Fruit fly (Drosophila melanogaster): ENCODE measurements around the gene CG42446.

The CG42446 gene

DNA sequence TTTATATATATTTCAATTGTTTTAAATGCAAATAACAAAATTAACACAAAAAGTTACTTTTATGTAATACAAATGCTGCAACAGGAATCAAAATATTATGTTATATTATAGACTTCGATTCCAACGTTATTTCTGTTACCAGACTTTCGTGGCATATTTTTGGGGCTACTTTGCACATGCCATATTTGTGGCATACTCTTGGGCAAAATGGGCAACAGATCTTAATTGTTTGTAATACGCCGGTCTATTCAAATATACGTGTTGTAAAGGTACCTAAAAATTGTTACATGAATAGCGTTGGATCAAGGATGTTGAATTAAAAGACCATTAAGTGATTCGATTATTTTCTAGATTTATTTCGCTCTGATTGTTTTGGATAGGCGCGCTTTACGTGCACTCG lies 14.2 kb upstream of the CG42446 start (continued):
- TF ChIP-seq CG2875 (GFP tag; optimal IDR thresholded peaks at IDR 0.05) (no peak), CG10543 (GFP tag; optimal IDR thresholded peaks at IDR 0.05) (no peak), Ssrp (tag; optimal IDR thresholded peaks at IDR 0.05) (no peak), sens (GFP tag) (peak; percentile 71), al (GFP tag; IDR thresholded peaks at IDR 0.05) (no peak), bigmax (GFP tag; optimal IDR thresholded peaks at IDR 0.05) (no peak), sd (tag; optimal IDR thresholded peaks at IDR 0.05) (no peak), Aef1 (GFP tag; IDR thresholded peaks at IDR 0.05) (no peak), grau (tag; optimal IDR thresholded peaks at IDR 0.05) (no peak), fd64A (GFP tag; optimal IDR thresholded peaks at IDR 0.05) (no peak), kay (GFP tag; optimal IDR thresholded peaks at IDR 0.05) (no peak), exex (tag; optimal IDR thresholded peaks at IDR 0.05) (no peak), CG12769 (tag; optimal IDR thresholded peaks at IDR 0.05) (no peak), stc (GFP tag; IDR thresholded peaks at IDR 0.05) (no peak), CG2199 (GFP tag; IDR thresholded peaks at IDR 0.05) (peak; percentile 47; the same call in 1 of the 3 replicates), NfI (GFP tag; optimal IDR thresholded peaks at IDR 0.05) (no peak)

DNA sequence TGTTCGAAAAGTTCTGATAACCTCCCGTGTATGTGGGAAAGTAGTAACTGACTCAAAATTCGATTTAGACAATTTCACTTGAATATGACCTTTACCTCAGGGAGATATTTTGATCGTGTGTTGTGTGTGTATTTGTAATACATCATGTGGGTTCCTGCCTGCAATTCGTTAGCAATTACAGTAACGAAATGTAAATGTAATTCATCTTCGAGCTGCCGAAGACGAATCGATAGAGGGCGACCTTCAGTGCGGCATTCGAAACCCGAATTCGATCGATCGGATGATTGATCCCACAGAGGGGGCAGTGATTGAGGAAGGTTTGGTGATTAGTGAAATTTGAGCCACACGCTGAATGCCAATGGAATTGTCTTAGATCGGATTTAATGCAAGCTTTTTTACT lies 10.5 kb upstream of the CG42446 start, which contains the start of gene CG10317:
Gene CG10317 (minus strand): TSS at position 101 of the 400 bp plus-strand sequence.
- TF ChIP-seq inv (GFP tag; IDR thresholded peaks at IDR 0.05; ENCODE audit: partially characterized antibody) (no peak), crol (GFP tag; IDR thresholded peaks at IDR 0.05) (no peak), CG16815 (GFP tag; optimal IDR thresholded peaks at IDR 0.05) (no peak), cas (GFP tag; IDR thresholded peaks at IDR 0.05) (no peak), CG2712 (tag; optimal IDR thresholded peaks at IDR 0.05) (no peak), onecut (GFP tag; IDR thresholded peaks at IDR 0.05) (no peak), CG2120 (GFP tag; optimal IDR thresholded peaks at IDR 0.05) (no peak), CG9727 (GFP tag; optimal IDR thresholded peaks at IDR 0.05) (no peak), sima (GFP tag; optimal IDR thresholded peaks at IDR 0.05) (no peak), CG4854 (GFP tag; optimal IDR thresholded peaks at IDR 0.05) (no peak), CG14441 (GFP tag; IDR thresholded peaks at IDR 0.05) (no peak), ind (GFP tag; optimal IDR thresholded peaks at IDR 0.05) (no peak), pb (GFP tag; optimal IDR thresholded peaks at IDR 0.05) (no peak), maf-S (GFP tag; optimal IDR thresholded peaks at IDR 0.05) (no peak), CG10959 (GFP tag; IDR thresholded peaks at IDR 0.05) (no peak), CG6683 (GFP tag; optimal IDR thresholded peaks at IDR 0.05) (no peak), Jarid2 (GFP tag; optimal IDR thresholded peaks at IDR 0.05) (no peak), zen (tag; optimal IDR thresholded peaks at IDR 0.05) (no peak)

DNA sequence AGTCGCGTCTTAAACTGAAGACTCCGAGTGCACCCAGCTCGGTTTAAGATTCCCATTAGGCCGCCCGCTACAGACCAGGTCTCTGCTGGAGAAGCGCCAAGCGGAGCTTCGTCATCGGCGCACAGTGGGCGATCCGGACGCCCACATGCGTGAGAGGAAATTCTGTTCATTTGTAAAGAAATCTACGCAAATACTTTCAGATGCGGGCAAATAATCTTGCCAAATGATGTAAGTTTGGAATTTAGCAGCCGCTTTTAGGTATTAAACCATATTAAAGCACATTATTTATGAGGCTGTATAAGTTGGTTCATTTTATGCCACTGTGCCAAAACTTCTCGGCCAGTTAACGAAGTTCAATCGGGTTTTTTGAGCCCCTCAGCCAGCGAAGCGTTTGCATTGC lies 8.4 kb upstream of the CG42446 start, which contains the start of gene js:
Gene js (minus strand): TSS at position 19 of the 400 bp plus-strand sequence.
- TF ChIP-seq CG15269 (tag; optimal IDR thresholded peaks at IDR 0.05), result peak; percentile 58
- peak; percentile 83 for TF ChIP-seq Deaf1 (tag; optimal IDR thresholded peaks at IDR 0.05)
- TF ChIP-seq Dp (GFP tag; optimal IDR thresholded peaks at IDR 0.05), result no peak
- TF ChIP-seq CG17385 (GFP tag; optimal IDR thresholded peaks at IDR 0.05), result peak; percentile 5
- no peak for TF ChIP-seq CG2678 (tag; optimal IDR thresholded peaks at IDR 0.05)
- no peak for TF ChIP-seq gfzf (GFP tag; optimal IDR thresholded peaks at IDR 0.05)
- TF ChIP-seq E2f2 (GFP tag; IDR thresholded peaks at IDR 0.05), result peak; percentile 21; the same call in 1 of the 2 replicates
- TF ChIP-seq tup (GFP tag; optimal IDR thresholded peaks at IDR 0.05), result no peak
- TF ChIP-seq fru (optimal IDR thresholded peaks at IDR 0.05), result no peak
- no peak for TF ChIP-seq sc (optimal IDR thresholded peaks at IDR 0.05)
- TF ChIP-seq sc (GFP tag; optimal IDR thresholded peaks at IDR 0.05), result no peak
- no peak for TF ChIP-seq CG4820 (GFP tag; optimal IDR thresholded peaks at IDR 0.05)
- TF ChIP-seq esg (GFP tag; conservative IDR thresholded peaks at IDR 0.05), result 0 out of 2 replicates have a peak, but pooled peaks have one; percentile 14
- no peak for TF ChIP-seq luna (GFP tag; optimal IDR thresholded peaks at IDR 0.05)
- TF ChIP-seq lab (GFP tag; optimal IDR thresholded peaks at IDR 0.05), result no peak
- TF ChIP-seq CG13287 (GFP tag; IDR thresholded peaks at IDR 0.05; ENCODE audit: partially characterized antibody), result no peak
- no peak for TF ChIP-seq al (GFP tag; IDR thresholded peaks at IDR 0.05)
- peak; percentile 16 for TF ChIP-seq CG12769 (tag; optimal IDR thresholded peaks at IDR 0.05)
- no peak for TF ChIP-seq da (GFP tag; optimal IDR thresholded peaks at IDR 0.05)
